Worm (Caenorhabditis elegans): ENCODE data around the gene cft-1.
A peak's percentile ranks its signal among the peaks of the same experiment; 100 is the strongest.

The cft-1 gene

DNA sequence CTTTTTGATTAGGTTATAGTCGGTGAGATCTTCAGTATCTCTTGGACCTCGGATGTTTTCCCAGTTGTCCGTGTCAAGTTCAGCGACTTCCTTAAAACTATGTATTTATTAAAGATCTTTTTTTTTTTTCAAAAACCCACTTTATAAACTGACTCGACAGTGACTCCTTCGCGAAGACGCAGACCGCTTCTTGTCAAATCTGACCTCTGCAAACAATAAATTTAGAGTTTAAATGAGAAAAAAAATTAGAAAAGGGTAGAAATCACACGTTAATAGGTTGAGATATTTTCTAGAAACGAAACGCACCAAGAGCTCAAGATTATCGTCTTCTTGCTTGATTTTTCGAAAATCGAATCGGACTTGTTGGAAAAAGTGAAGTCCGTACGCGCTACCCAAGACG lies 2.8 kb upstream of the cft-1 start, which contains the start of gene C24G6.8:
TSS of gene C24G6.8 (minus strand) at position 101 of the 400 bp plus-strand sequence.
- no peak for TF ChIP-seq Y75B8A.6 (GFP tag; IDR thresholded peaks at IDR 0.05)
- TF ChIP-seq zip-11 (GFP tag; IDR thresholded peaks at IDR 0.05), result no peak
- peak in 1 of 2 experiments; percentile 3 for TF ChIP-seq unc-62 (GFP tag; optimal IDR thresholded peaks at IDR 0.05 in 1 of 2)
- no peak for TF ChIP-seq unc-62 (tag; optimal IDR thresholded peaks at IDR 0.05)
- no peak for TF ChIP-seq nhr-41 (GFP tag; IDR thresholded peaks at IDR 0.05)
- no peak for TF ChIP-seq attf-4 (tag; optimal IDR thresholded peaks at IDR 0.05)

DNA sequence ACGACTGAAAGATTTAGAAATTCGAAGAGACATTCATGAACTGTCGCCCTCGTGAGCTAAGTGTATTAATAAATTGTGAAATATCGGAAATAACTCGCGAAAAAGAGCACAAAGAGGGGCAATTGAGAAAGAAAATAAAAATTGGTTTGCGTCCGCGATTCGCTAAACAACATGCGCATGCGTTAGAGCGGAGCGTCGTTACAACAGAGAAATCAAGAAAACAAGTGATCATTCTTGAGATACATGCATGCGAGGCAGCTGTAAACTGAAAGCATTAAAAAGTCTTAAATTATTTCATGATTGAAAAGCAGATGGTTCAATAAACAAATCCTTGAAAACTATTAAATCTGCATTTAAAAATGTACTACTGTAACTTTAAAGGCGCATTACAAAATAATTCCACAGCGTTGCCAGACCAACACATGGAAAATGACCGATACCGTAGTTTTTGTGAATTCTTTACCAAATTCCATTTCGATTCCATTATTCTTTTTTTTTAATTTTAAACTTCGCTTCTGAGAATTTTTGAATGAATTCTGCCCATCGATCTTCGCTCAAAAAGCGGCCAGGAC lies 2.3 kb upstream of the cft-1 start, which contains the start of the genes cox-16 and syp-2:
TSS of gene cox-16 (minus strand) at position 4 of the 572 bp plus-strand sequence.
TSS of gene syp-2 (plus strand) at position 248 of the 572 bp plus-strand sequence.
- TF ChIP-seq gei-8 (GFP tag; optimal IDR thresholded peaks at IDR 0.05) (no peak), ces-1 (GFP tag; optimal IDR thresholded peaks at IDR 0.05) (no peak), unc-130 (GFP tag; optimal IDR thresholded peaks at IDR 0.05) (peak; percentile 26), ceh-28 (tag; optimal IDR thresholded peaks at IDR 0.05) (no peak), daf-19 (GFP tag; conservative IDR thresholded peaks at IDR 0.05) (no peak), D1046.2 (GFP tag; IDR thresholded peaks at IDR 0.05) (no peak), egl-27 (tag; optimal IDR thresholded peaks at IDR 0.05) (no peak), ama-1 (optimal IDR thresholded peaks at IDR 0.05) (no peak), R02D3.7 (tag; optimal IDR thresholded peaks at IDR 0.05) (no peak), ztf-7 (tag; optimal IDR thresholded peaks at IDR 0.05) (no peak), ceh-62 (tag; optimal IDR thresholded peaks at IDR 0.05) (no peak), ctbp-1 (GFP tag; IDR thresholded peaks at IDR 0.05) (no peak), snpc-1.2 (GFP tag; IDR thresholded peaks at IDR 0.05) (0 out of 2 replicates have a peak, but pooled peaks have one; percentile 36), ceh-44 (GFP tag; IDR thresholded peaks at IDR 0.05) (no peak), mdl-1 (tag; optimal IDR thresholded peaks at IDR 0.05) (no peak), hlh-30 (tag; optimal IDR thresholded peaks at IDR 0.05; ENCODE audit: insufficient read depth) (peak; percentile 18), lsy-2 (tag; optimal IDR thresholded peaks at IDR 0.05) (no peak), nhr-41 (GFP tag; IDR thresholded peaks at IDR 0.05) (no peak), zip-2 (tag; optimal IDR thresholded peaks at IDR 0.05) (no peak), Y48G9A.11 (GFP tag; IDR thresholded peaks at IDR 0.05) (peak; percentile 97), T20F7.1 (GFP tag; optimal IDR thresholded peaks at IDR 0.05) (peak; percentile 96), nhr-6 (tag; optimal IDR thresholded peaks at IDR 0.05) (no peak), hmg-1.1 (GFP tag; IDR thresholded peaks at IDR 0.05) (0 out of 2 replicates have a peak, but pooled peaks have one; percentile 32), pqm-1 (tag; optimal IDR thresholded peaks at IDR 0.05) (no peak), rbr-2 (tag; optimal IDR thresholded peaks at IDR 0.05) (no peak), mes-2 (tag; optimal IDR thresholded peaks at IDR 0.05; ENCODE audit: poor library complexity, severe bottlenecking) (peak; percentile 8), zag-1 (tag; optimal IDR thresholded peaks at IDR 0.05) (no peak), pha-4 (GFP tag; IDR thresholded peaks at IDR 0.05) (no peak), pha-4 (tag; optimal IDR thresholded peaks at IDR 0.05) (no peak)

DNA sequence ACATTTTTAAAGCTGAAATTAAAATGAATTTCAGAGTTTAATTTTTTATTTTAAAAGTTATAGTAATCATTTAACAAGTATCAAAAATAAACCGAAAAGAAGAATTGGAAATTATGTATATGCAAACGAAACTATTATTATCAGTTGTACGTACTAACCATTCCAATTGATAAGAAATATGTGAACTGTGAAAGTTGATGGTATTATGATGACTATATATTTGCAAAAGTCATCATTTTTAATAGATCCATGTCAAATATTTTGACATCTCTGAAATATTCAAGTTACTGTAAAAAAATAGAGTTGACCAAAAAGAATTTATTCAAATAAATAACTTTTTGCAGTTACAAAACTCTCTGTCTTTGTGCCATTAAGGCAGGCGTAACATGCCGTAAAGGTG lies 9.5 kb downstream of the cft-1 start, which contains the start of gene ugt-48:
TSS of gene ugt-48 (minus strand) at position 12 of the 400 bp plus-strand sequence.
- TF ChIP-seq unc-62 (GFP tag; optimal IDR thresholded peaks at IDR 0.05 in 1 of 2), result no peak
- TF ChIP-seq unc-62 (tag; optimal IDR thresholded peaks at IDR 0.05), result no peak
- TF ChIP-seq pqm-1 (tag; optimal IDR thresholded peaks at IDR 0.05), result peak; percentile 40
- TF ChIP-seq nhr-28 (tag; optimal IDR thresholded peaks at IDR 0.05), result peak; percentile 24

DNA sequence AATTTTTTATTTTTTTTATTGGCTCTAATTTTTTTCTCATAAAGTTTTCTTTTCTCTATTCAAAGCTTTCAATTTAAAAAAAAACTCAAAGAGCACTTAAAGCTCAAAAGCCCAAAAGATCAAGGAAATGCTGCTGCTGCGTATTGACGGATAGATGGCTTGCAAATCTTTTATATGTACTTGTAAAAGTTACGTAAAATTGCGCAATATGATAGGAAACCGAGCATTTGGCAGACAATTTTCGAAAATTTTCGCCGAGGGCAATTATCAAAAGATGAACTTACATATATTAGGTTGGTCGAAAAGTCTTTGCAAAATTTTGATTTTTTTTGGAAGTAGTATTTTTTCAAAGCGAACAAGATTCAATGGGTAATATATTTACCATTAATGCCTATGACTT lies 9.9 kb downstream of the cft-1 start:
- TF ChIP-seq daf-16 (GFP tag; optimal IDR thresholded peaks at IDR 0.05) (no peak), daf-16 (tag; optimal IDR thresholded peaks at IDR 0.05) (no peak), attf-4 (tag; optimal IDR thresholded peaks at IDR 0.05) (no peak), zip-2 (tag; optimal IDR thresholded peaks at IDR 0.05) (peak; percentile 89)

All from whole organism, L4 larva.